Worm (Caenorhabditis elegans): ENCODE measurements around the gene gmps-1.
"Not testable (repeated sequence)": the region's sequence is repeated elsewhere in the genome, so short reads cannot be mapped to it uniquely, and the experiment has no call there.

The gmps-1 gene

ce11 chrII:10914366-10914765 lies 45.8 kb upstream of the gmps-1 start, which contains the start of gene F44F4.15:
Gene F44F4.15, plus strand, starts transcription at chrII:10914666.
- TF ChIP-seq atf-7 (tag; optimal IDR thresholded peaks at IDR 0.05) (no peak), ets-4 (GFP tag; optimal IDR thresholded peaks at IDR 0.05) (no peak), hmg-1.2 (GFP tag; IDR thresholded peaks at IDR 0.05) (no peak), lsy-27 (tag; optimal IDR thresholded peaks at IDR 0.05; ENCODE audit: borderline replicate concordance, insufficient read depth) (no peak), akir-1 (GFP tag; optimal IDR thresholded peaks at IDR 0.05) (no peak), B0336.3 (GFP tag; IDR thresholded peaks at IDR 0.05) (no peak), B0261.1 (tag; optimal IDR thresholded peaks at IDR 0.05) (no peak), ztf-18 (tag; optimal IDR thresholded peaks at IDR 0.05) (no peak), ztf-26 (tag; optimal IDR thresholded peaks at IDR 0.05) (no peak)

DNA sequence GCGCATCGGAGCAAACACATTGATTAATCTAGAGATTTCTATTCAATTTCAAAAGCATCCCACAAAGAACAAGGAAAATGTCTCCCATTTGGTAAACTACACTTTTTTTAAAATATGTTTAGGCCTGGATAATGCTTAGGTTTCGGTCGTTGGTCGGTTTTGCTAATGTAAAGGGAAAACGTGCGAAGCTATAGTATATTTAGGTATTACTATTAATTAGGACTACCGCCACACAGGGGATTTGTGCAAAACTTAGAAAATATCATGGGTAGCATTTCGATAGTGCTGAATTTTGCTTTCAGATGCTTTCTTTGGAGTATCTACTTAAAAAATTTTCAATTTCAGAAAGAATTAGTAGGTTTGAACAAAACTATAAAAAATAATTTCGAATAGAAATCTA lies 44.5 kb upstream of the gmps-1 start:
- TF ChIP-seq attf-6 (GFP tag; IDR thresholded peaks at IDR 0.05) (no peak), aptf-3 (GFP tag; IDR thresholded peaks at IDR 0.05) (no peak), F57C9.4 (tag; optimal IDR thresholded peaks at IDR 0.05) (no peak), T26A5.8 (tag; optimal IDR thresholded peaks at IDR 0.05) (no peak), B0035.1 (tag; optimal IDR thresholded peaks at IDR 0.05) (no peak), let-526 (GFP tag; IDR thresholded peaks at IDR 0.05) (no peak), pha-4 (tag; optimal IDR thresholded peaks at IDR 0.05) (no peak), snpc-3.4 (tag; optimal IDR thresholded peaks at IDR 0.05) (no peak), hlh-12 (tag; optimal IDR thresholded peaks at IDR 0.05) (no peak), K12H6.12 (tag; optimal IDR thresholded peaks at IDR 0.05) (no peak)

- no peak for TF ChIP-seq madf-3 (GFP tag; IDR thresholded peaks at IDR 0.05)
- TF ChIP-seq repo-1 (tag; optimal IDR thresholded peaks at IDR 0.05), result no peak
- no peak for TF ChIP-seq egl-44 (GFP tag; IDR thresholded peaks at IDR 0.05)
- TF ChIP-seq let-526 (GFP tag; IDR thresholded peaks at IDR 0.05), result no peak
- no peak for TF ChIP-seq chd-7 (tag; optimal IDR thresholded peaks at IDR 0.05)
- TF ChIP-seq ztf-18 (tag; optimal IDR thresholded peaks at IDR 0.05), result no peak
- TF ChIP-seq ets-4 (GFP tag; optimal IDR thresholded peaks at IDR 0.05), result no peak
- no peak for TF ChIP-seq mcd-1 (GFP tag; IDR thresholded peaks at IDR 0.05)
- TF ChIP-seq die-1 (tag; optimal IDR thresholded peaks at IDR 0.05), result no peak
- no peak for TF ChIP-seq attf-3 (GFP tag; conservative IDR thresholded peaks at IDR 0.05)
- TF ChIP-seq bed-1 (GFP tag; IDR thresholded peaks at IDR 0.05), result no peak
- no peak for TF ChIP-seq him-1 (tag; optimal IDR thresholded peaks at IDR 0.05)
- no peak for TF ChIP-seq lin-26 (GFP tag; IDR thresholded peaks at IDR 0.05)
- TF ChIP-seq hsf-1 (GFP tag; IDR thresholded peaks at IDR 0.05), result no peak
- no peak for TF ChIP-seq mel-28 (tag; optimal IDR thresholded peaks at IDR 0.05; ENCODE audit: borderline replicate concordance)
These were observed 41.7 kb upstream of the gmps-1 start, which contains the start of gene sra-11 for ce11 chrII:10910219-10910618. Gene sra-11, minus strand, starts transcription at chrII:10910319.

DNA sequence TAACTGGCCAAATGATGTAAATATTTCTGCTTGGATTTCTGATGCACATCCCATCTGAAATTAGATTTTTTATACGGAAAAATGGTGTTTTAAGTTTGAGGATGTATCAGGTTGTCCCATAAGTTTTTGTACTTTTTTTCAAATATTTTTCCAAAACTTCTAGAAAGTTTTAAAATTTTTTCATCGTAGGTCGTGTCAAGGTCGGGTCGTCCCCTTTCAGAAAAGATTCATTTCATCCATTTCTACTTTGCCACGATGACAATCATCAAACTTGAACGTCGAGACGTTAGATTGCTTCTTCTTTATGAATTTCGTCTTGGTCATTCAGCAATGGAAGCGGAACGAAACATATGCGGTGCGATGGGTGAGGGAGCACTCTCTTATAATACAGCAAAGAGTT lies 35.9 kb upstream of the gmps-1 start, which contains the start of gene sra-12:
Gene sra-12 (minus strand): TSS at position 101 of the 400 bp plus-strand sequence.
- not testable (repeated sequence) for TF ChIP-seq snpc-4 (GFP tag; optimal IDR thresholded peaks at IDR 0.05); snpc-4 (tag; optimal IDR thresholded peaks at IDR 0.05); unc-130 (GFP tag; optimal IDR thresholded peaks at IDR 0.05); ama-1 (optimal IDR thresholded peaks at IDR 0.05); ama-1 (GFP tag; optimal IDR thresholded peaks at IDR 0.05)
